Worm (Caenorhabditis elegans) whole organism, L4 larva: Measurements from ENCODE around the gene try-1.

ENCODE experiments used
- D1046.2 ChIP-seq: fragments of 200-800 bp; sonication (Bioruptor generic); IDR thresholded peaks from 2 replicates; pipeline ENCODE4 v1.3.6; 2022; ENCODE audit warnings: missing genetic modification characterization, missing compliant biosample characterization
- F49E8.2 ChIP-seq: sonication (generic microtip); optimal IDR thresholded peaks from 2 replicates; lab custom pipeline; 2016; ENCODE audit warnings: missing compliant biosample characterization, mild to moderate bottlenecking, missing genetic modification characterization, borderline replicate concordance
- T20F7.1 ChIP-seq: fragments of 200-800 bp; sonication (Bioruptor generic); optimal IDR thresholded peaks from 2 replicates; lab custom pipeline; 2018; ENCODE audit warnings: mild to moderate bottlenecking, missing genetic modification characterization, missing compliant biosample characterization
- T26A8.4 ChIP-seq: fragments of 200-800 bp; sonication (Bioruptor generic); IDR thresholded peaks from 2 replicates; pipeline ENCODE4 v1.3.6; 2022; ENCODE audit warnings: missing genetic modification characterization, missing compliant biosample characterization
- Y105C5A.15 ChIP-seq: fragments of 200-800 bp; sonication (Bioruptor generic); IDR thresholded peaks from 2 replicates; pipeline ENCODE4 v1.3.6; 2022; ENCODE audit warnings: missing genetic modification characterization, missing compliant biosample characterization
- aha-1 ChIP-seq: fragments of 150-350 bp; peaks from one replicate; lab custom pipeline; 2014; ENCODE audit warnings: missing biosample characterization, missing genetic modification characterization
- ama-1 ChIP-seq: fragments of 150-350 bp; optimal IDR thresholded peaks from 2 replicates; lab custom pipeline; 2014; ENCODE audit warnings: inconsistent platforms, mixed read lengths
- ceh-20 ChIP-seq: fragments of 200-800 bp; sonication (Bioruptor generic); IDR thresholded peaks from 2 replicates; pipeline ENCODE4 v1.3.6; 2022; ENCODE audit warnings: missing genetic modification reagents, missing genetic modification characterization, missing compliant biosample characterization
- ceh-28 ChIP-seq: fragments of 150-350 bp; optimal IDR thresholded peaks from 2 replicates; lab custom pipeline; 2014; ENCODE audit warnings: missing biosample characterization, missing genetic modification reagents, missing genetic modification characterization
- ceh-62 ChIP-seq: sonication (generic microtip); optimal IDR thresholded peaks from 2 replicates; lab custom pipeline; 2017; ENCODE audit warnings: missing biosample characterization, missing genetic modification characterization
- ceh-82 ChIP-seq: sonication (generic microtip); optimal IDR thresholded peaks from 2 replicates; lab custom pipeline; 2017; ENCODE audit warnings: missing biosample characterization, missing genetic modification characterization
- cey-2 ChIP-seq: sonication (generic microtip); optimal IDR thresholded peaks from 3 replicates; lab custom pipeline; 2017; ENCODE audit warnings: missing genetic modification characterization, mild to moderate bottlenecking, missing compliant biosample characterization, antibody characterized with exemption, borderline replicate concordance; ENCODE audit not compliant: insufficient read depth
- daf-16 ChIP-seq, 3 experiments: sonication (generic microtip); optimal IDR thresholded peaks; 2 replicates each; lab custom pipeline; 2016 to 2017; ENCODE audit warnings: missing genetic modification characterization in 3 of 3, missing genetic modification reagents in 3 of 3, mild to moderate bottlenecking in 2 of 3, missing compliant biosample characterization in 2 of 3, missing biosample characterization in 1 of 3, moderate library complexity in 1 of 3
- dmd-6 ChIP-seq: fragments of 200-800 bp; sonication (Bioruptor generic); IDR thresholded peaks from 2 replicates; pipeline ENCODE4 v1.3.6; 2022; ENCODE audit warnings: missing genetic modification reagents, missing genetic modification characterization, missing compliant biosample characterization
- duxl-1 ChIP-seq: sonication (generic microtip); optimal IDR thresholded peaks from 2 replicates; lab custom pipeline; 2016; ENCODE audit warnings: mild to moderate bottlenecking, missing genetic modification characterization, moderate library complexity, missing compliant biosample characterization; ENCODE audit not compliant: poor library complexity
- dve-1 ChIP-seq: sonication (generic microtip); optimal IDR thresholded peaks from 2 replicates; lab custom pipeline; 2017; ENCODE audit warnings: antibody characterized with exemption, mild to moderate bottlenecking, missing genetic modification characterization, missing compliant biosample characterization; ENCODE audit not compliant: insufficient read depth
- egl-27 ChIP-seq: sonication (generic microtip); optimal IDR thresholded peaks from 3 replicates; lab custom pipeline; 2017; ENCODE audit warnings: missing biosample characterization, missing genetic modification reagents, missing genetic modification characterization
- hlh-11 ChIP-seq: fragments of 200-800 bp; sonication (Bioruptor generic); optimal IDR thresholded peaks from 2 replicates; lab custom pipeline; 2018; ENCODE audit warnings: mild to moderate bottlenecking, missing genetic modification characterization, missing compliant biosample characterization
- hlh-30 ChIP-seq: sonication (generic microtip); optimal IDR thresholded peaks from 2 replicates; lab custom pipeline; 2017; ENCODE audit warnings: antibody characterized with exemption, mild to moderate bottlenecking, missing genetic modification characterization, missing compliant biosample characterization; ENCODE audit not compliant: insufficient read depth
- lsy-2 ChIP-seq, 2 experiments: fragments of 150-350 bp in 1 of 2; sonication (generic microtip) in 1 of 2; optimal IDR thresholded peaks; 2 replicates each; lab custom pipeline; 2014 to 2017; ENCODE audit warnings: missing biosample characterization in 2 of 2, missing genetic modification characterization in 2 of 2
- mxl-2 ChIP-seq: fragments of 200-800 bp; sonication (Bioruptor generic); conservative IDR thresholded peaks from 2 replicates; pipeline ENCODE4 v1.3.6; 2022; ENCODE audit warnings: missing genetic modification reagents, missing genetic modification characterization, missing compliant biosample characterization
- nhr-11 ChIP-seq: fragments of 150-350 bp; optimal IDR thresholded peaks from 2 replicates; lab custom pipeline; 2014; ENCODE audit warnings: missing biosample characterization, missing genetic modification characterization
- nhr-28 ChIP-seq: fragments of 150-350 bp; optimal IDR thresholded peaks from 2 replicates; lab custom pipeline; 2014; ENCODE audit warnings: missing biosample characterization, missing genetic modification characterization
- nhr-41 ChIP-seq: fragments of 200-800 bp; sonication (Bioruptor generic); IDR thresholded peaks from 2 replicates; pipeline ENCODE4 v1.3.6; 2022; ENCODE audit warnings: missing genetic modification reagents, missing genetic modification characterization, missing compliant biosample characterization
- nhr-42 ChIP-seq: fragments of 200-800 bp; sonication (Bioruptor generic); IDR thresholded peaks from 2 replicates; pipeline ENCODE4 v1.3.6; 2022; ENCODE audit warnings: missing genetic modification characterization, missing compliant biosample characterization
- nhr-6 ChIP-seq: fragments of 150-350 bp; optimal IDR thresholded peaks from 2 replicates; lab custom pipeline; 2014; ENCODE audit warnings: missing biosample characterization, missing genetic modification characterization
- nhr-77 ChIP-seq: fragments of 150-350 bp; optimal IDR thresholded peaks from 2 replicates; lab custom pipeline; 2014; ENCODE audit warnings: missing biosample characterization, missing genetic modification characterization
- php-3 ChIP-seq: fragments of 200-800 bp; sonication (Bioruptor generic); IDR thresholded peaks from 2 replicates; pipeline ENCODE4 v1.3.6; 2022; ENCODE audit warnings: missing genetic modification reagents, missing genetic modification characterization, missing compliant biosample characterization
- pqm-1 ChIP-seq: sonication (generic microtip); optimal IDR thresholded peaks from 2 replicates; lab custom pipeline; 2017; ENCODE audit warnings: missing biosample characterization, missing genetic modification characterization
- skn-1 ChIP-seq: fragments of 150-350 bp; optimal IDR thresholded peaks from 2 replicates; lab custom pipeline; 2014; ENCODE audit warnings: missing biosample characterization, missing genetic modification characterization
- spr-1 ChIP-seq: sonication (generic microtip); optimal IDR thresholded peaks from 2 replicates; lab custom pipeline; 2016; ENCODE audit warnings: mild to moderate bottlenecking, missing genetic modification characterization, missing compliant biosample characterization
- zag-1 ChIP-seq: fragments of 150-350 bp; optimal IDR thresholded peaks from 2 replicates; lab custom pipeline; 2014; ENCODE audit warnings: missing biosample characterization, missing genetic modification characterization

try-1 gene

ce11 chrII:4981682-4982404 lies 32.5 kb upstream of the try-1 start:
- TF ChIP-seq lsy-2 (tag; optimal IDR thresholded peaks at IDR 0.05; lab: Kevin White, UChicago) (no peak), aha-1 (tag; lab: Kevin White, UChicago) (peak; percentile 40)

ce11 chrII:4975311-4975710 lies 26.0 kb upstream of the try-1 start:
- no peak for TF ChIP-seq Y105C5A.15 (GFP tag; lab: Robert Waterston, UW)
- TF ChIP-seq cey-2 (tag; lab: Kevin White, UChicago) = no peak
- TF ChIP-seq, all 104 proteins: peak for 0

ce11 chrII:4974448-4974951 lies 25.2 kb upstream of the try-1 start:
- TF ChIP-seq hlh-30 (tag; lab: Kevin White, UChicago) (no peak), nhr-41 (GFP tag; lab: Robert Waterston, UW) (no peak), aha-1 (tag; lab: Kevin White, UChicago) (peak; percentile 86)

- TF ChIP-seq ceh-82 (no peak), ama-1 (lab: Kevin White, UChicago) (no peak)
- TF ChIP-seq, all 104 proteins: peak for 0
Measured at ce11 chrII:4968863-4969262, 19.5 kb upstream of the try-1 start, which contains the start of gene shc-2. TSS of gene shc-2 (plus strand) at chrII:4969163.

- no peak for TF ChIP-seq F49E8.2
- TF ChIP-seq nhr-42 (GFP tag; lab: Robert Waterston, UW) = no peak
- TF ChIP-seq nhr-11 = no peak
- peak; percentile 68 for TF ChIP-seq pqm-1 (tag; lab: Kevin White, UChicago)
- TF ChIP-seq mxl-2 (GFP tag; lab: Robert Waterston, UW) = no peak
- TF ChIP-seq hlh-11 (tag; lab: Kevin White, UChicago) = peak; percentile 20
- TF ChIP-seq zag-1 = no peak
Measured at ce11 chrII:4967636-4968035, 18.3 kb upstream of the try-1 start.

ce11 chrII:4966576-4966975 lies 17.2 kb upstream of the try-1 start:
- peak; percentile 14 for TF ChIP-seq hlh-11 (tag; lab: Kevin White, UChicago)
- no peak for TF ChIP-seq nhr-6 (tag; lab: Kevin White, UChicago)
- TF ChIP-seq pqm-1 (tag; lab: Kevin White, UChicago) = peak; percentile 14
- peak; percentile 15 for TF ChIP-seq nhr-28 (tag; lab: Kevin White, UChicago)
- TF ChIP-seq php-3 (GFP tag; lab: Robert Waterston, UW) = peak; percentile 59
- TF ChIP-seq dve-1 (tag; lab: Kevin White, UChicago) = peak; percentile 76
- no peak for TF ChIP-seq daf-16 (GFP tag; optimal IDR thresholded peaks at IDR 0.05; lab: Kevin White, UChicago)
- peak; percentile 31 for TF ChIP-seq daf-16 (tag; optimal IDR thresholded peaks at IDR 0.05; lab: Kevin White, UChicago)
- no peak for TF ChIP-seq duxl-1

ce11 chrII:4960690-4961089 lies 11.4 kb upstream of the try-1 start:
- TF ChIP-seq D1046.2 (GFP tag; lab: Robert Waterston, UW) (no peak), nhr-77 (tag; lab: Kevin White, UChicago) (peak; percentile 31), ceh-20 (GFP tag; lab: Robert Waterston, UW) (no peak), daf-16 (GFP tag; optimal IDR thresholded peaks at IDR 0.05; lab: Kevin White, UChicago) (no peak), daf-16 (tag; optimal IDR thresholded peaks at IDR 0.05; lab: Kevin White, UChicago) (peak; percentile 46), pqm-1 (tag; lab: Kevin White, UChicago) (peak; percentile 33), egl-27 (no peak), ceh-28 (no peak), Y105C5A.15 (GFP tag; lab: Robert Waterston, UW) (no peak), T26A8.4 (GFP tag; lab: Robert Waterston, UW) (no peak), spr-1 (tag; lab: Kevin White, UChicago) (no peak), hlh-11 (tag; lab: Kevin White, UChicago) (peak; percentile 30), ceh-62 (tag; lab: Kevin White, UChicago) (no peak), nhr-28 (tag; lab: Kevin White, UChicago) (peak; percentile 83), dmd-6 (peak; percentile 42; the same call in 1 of the 2 replicates), dve-1 (tag; lab: Kevin White, UChicago) (peak; percentile 50), T20F7.1 (GFP tag; lab: Kevin White, UChicago) (no peak), skn-1 (no peak)
